Worm (Caenorhabditis elegans): ENCODE results near the gene nhr-119.

The nhr-119 gene

ce11 chrII:2804949-2805348 is 4.5 kb upstream of the nhr-119 start (continued):
- TF ChIP-seq B0019.2 (GFP tag; conservative IDR thresholded peaks at IDR 0.05), result no peak
- TF ChIP-seq madf-10 (tag; optimal IDR thresholded peaks at IDR 0.05), result no peak
- TF ChIP-seq ceh-100 (GFP tag; IDR thresholded peaks at IDR 0.05), result peak; percentile 10; the same call in 1 of the 2 replicates
- 0 out of 2 replicates have a peak, but pooled peaks have one; percentile 30 for TF ChIP-seq let-526 (GFP tag; IDR thresholded peaks at IDR 0.05)

ce11 chrII:2804245-2804644 is 3.8 kb upstream of the nhr-119 start:
- TF ChIP-seq Y67H2A.10 (GFP tag; conservative IDR thresholded peaks at IDR 0.05), result no peak
- TF ChIP-seq nhr-90 (tag; optimal IDR thresholded peaks at IDR 0.05), result no peak
- TF ChIP-seq tbx-9 (tag; optimal IDR thresholded peaks at IDR 0.05; ENCODE audit: borderline replicate concordance), result no peak
- no peak for TF ChIP-seq K11D2.4 (GFP tag; IDR thresholded peaks at IDR 0.05)
- no peak for TF ChIP-seq F37B4.10 (GFP tag; IDR thresholded peaks at IDR 0.05)
- no peak for TF ChIP-seq ceh-27 (GFP tag; optimal IDR thresholded peaks at IDR 0.05)
- TF ChIP-seq mes-4 (tag; optimal IDR thresholded peaks at IDR 0.05), result no peak
- TF ChIP-seq let-607 (tag; optimal IDR thresholded peaks at IDR 0.05), result no peak
- no peak for TF ChIP-seq C06A6.2 (GFP tag; conservative IDR thresholded peaks at IDR 0.05)
- no peak for TF ChIP-seq C17E4.6 (GFP tag; IDR thresholded peaks at IDR 0.05)
- TF ChIP-seq snpc-1.3 (tag; optimal IDR thresholded peaks at IDR 0.05; ENCODE audit: insufficient read depth), result no peak
- TF ChIP-seq bed-1 (GFP tag; IDR thresholded peaks at IDR 0.05), result no peak
- TF ChIP-seq ztf-3 (GFP tag; optimal IDR thresholded peaks at IDR 0.05), result no peak
- TF ChIP-seq hmg-1.2 (GFP tag; IDR thresholded peaks at IDR 0.05), result peak; percentile 33; the same call in 1 of the 2 replicates
- no peak for TF ChIP-seq tlf-1 (GFP tag; optimal IDR thresholded peaks at IDR 0.05)
- TF ChIP-seq cebp-1 (GFP tag; IDR thresholded peaks at IDR 0.05), result no peak
- peak; percentile 2 for TF ChIP-seq cebp-1 (tag; optimal IDR thresholded peaks at IDR 0.05)
- TF ChIP-seq somi-1 (GFP tag; optimal IDR thresholded peaks at IDR 0.05), result peak; percentile 45
- no peak for TF ChIP-seq zim-3 (tag; optimal IDR thresholded peaks at IDR 0.05)
- TF ChIP-seq F23B12.7 (tag; optimal IDR thresholded peaks at IDR 0.05; ENCODE audit: insufficient read depth), result peak; percentile 36
- TF ChIP-seq nhr-179 (tag; optimal IDR thresholded peaks at IDR 0.05), result no peak
- TF ChIP-seq egl-44 (GFP tag; IDR thresholded peaks at IDR 0.05), result no peak
- no peak for TF ChIP-seq ZK185.1 (tag; optimal IDR thresholded peaks at IDR 0.05; ENCODE audit: poor library complexity, severe bottlenecking)
- no peak for TF ChIP-seq egl-18 (GFP tag; IDR thresholded peaks at IDR 0.05)
- no peak for TF ChIP-seq mxl-1 (tag; optimal IDR thresholded peaks at IDR 0.05)

- TF ChIP-seq cebp-1 (GFP tag; IDR thresholded peaks at IDR 0.05) (no peak), cebp-1 (tag; optimal IDR thresholded peaks at IDR 0.05) (peak; percentile 44), pha-4 (tag; optimal IDR thresholded peaks at IDR 0.05) (no peak), hrde-1 (tag; optimal IDR thresholded peaks at IDR 0.05; ENCODE audit: borderline replicate concordance) (no peak), hmg-1.2 (GFP tag; IDR thresholded peaks at IDR 0.05) (peak; percentile 91), efl-1 (GFP tag; optimal IDR thresholded peaks at IDR 0.05) (no peak), Y53F4B.3 (GFP tag; IDR thresholded peaks at IDR 0.05) (no peak), hlh-12 (tag; optimal IDR thresholded peaks at IDR 0.05) (no peak), mel-28 (tag; optimal IDR thresholded peaks at IDR 0.05; ENCODE audit: borderline replicate concordance) (no peak), nhr-80 (tag; optimal IDR thresholded peaks at IDR 0.05) (peak; percentile 75), athp-1 (tag; optimal IDR thresholded peaks at IDR 0.05) (no peak), nhr-120 (GFP tag; IDR thresholded peaks at IDR 0.05) (no peak)
These were observed 2.6 kb upstream of the nhr-119 start for ce11 chrII:2802804-2803586.
